Worm (Caenorhabditis elegans): Measurements from ENCODE around the gene F13H10.5.

Gene F13H10.5

DNA sequence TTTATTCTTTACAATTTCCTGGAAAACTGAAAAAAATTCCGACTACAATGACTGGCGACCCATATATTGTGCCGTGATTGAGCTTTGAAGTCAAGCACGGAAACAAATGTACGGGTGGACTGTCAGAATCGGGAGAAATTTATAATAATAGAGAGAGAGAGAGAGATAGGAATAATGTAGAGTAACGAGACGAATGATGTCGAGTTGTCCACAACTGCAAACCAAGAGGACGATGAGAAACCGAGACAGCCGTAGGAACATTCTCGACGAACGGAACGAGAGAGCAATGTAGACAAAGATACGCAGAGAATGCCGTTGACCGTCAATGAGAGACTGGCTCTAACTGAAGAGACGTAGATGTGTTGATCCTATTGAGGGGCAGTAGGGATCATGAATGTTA lies 36.8 kb downstream of the F13H10.5 start (continued):
- TF ChIP-seq nhr-129 (tag; optimal IDR thresholded peaks at IDR 0.05) (peak; percentile 95), gmeb-1 (tag; optimal IDR thresholded peaks at IDR 0.05) (peak; percentile 53), peb-1 (tag; optimal IDR thresholded peaks at IDR 0.05) (peak; percentile 70), snpc-4 (tag; optimal IDR thresholded peaks at IDR 0.05) (peak; percentile 28), zag-1 (tag; optimal IDR thresholded peaks at IDR 0.05) (peak; percentile 94), unc-39 (tag; optimal IDR thresholded peaks at IDR 0.05) (no peak), mdl-1 (tag; optimal IDR thresholded peaks at IDR 0.05) (peak; percentile 13 to 47), lsy-2 (tag; optimal IDR thresholded peaks at IDR 0.05) (peak; percentile 57 to 90), F13H6.1 (tag; optimal IDR thresholded peaks at IDR 0.05) (peak; percentile 92), Y55F3AM.14 (GFP tag; optimal IDR thresholded peaks at IDR 0.05) (peak; percentile 53), unc-62 (GFP tag; optimal IDR thresholded peaks at IDR 0.05) (peak; percentile 2), ZK546.5 (tag; optimal IDR thresholded peaks at IDR 0.05) (no peak), sma-3 (GFP tag; optimal IDR thresholded peaks at IDR 0.05) (peak; percentile 89), crh-2 (tag; optimal IDR thresholded peaks at IDR 0.05) (peak; percentile 95), lin-13 (GFP tag; optimal IDR thresholded peaks at IDR 0.05) (peak; percentile 80)

DNA sequence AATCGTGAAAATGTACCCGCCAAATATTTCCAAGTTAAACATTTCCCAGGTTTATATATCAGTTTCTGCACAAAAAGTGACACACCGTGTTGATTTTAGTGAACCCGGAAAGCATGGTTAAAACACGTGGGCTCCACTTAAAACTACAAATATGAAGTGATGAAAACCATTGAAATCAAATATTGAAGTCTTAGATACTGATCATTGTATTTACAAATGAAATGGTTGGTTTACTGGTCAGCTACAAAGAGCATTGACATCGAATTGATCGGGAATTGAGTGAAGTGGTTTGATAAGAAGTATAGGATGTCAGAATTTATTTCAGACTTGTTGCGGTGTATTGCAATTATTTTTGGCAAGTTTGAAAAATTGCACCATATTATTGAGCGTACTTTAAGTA lies 38.6 kb downstream of the F13H10.5 start, which contains the start of gene hrg-5:
TSS of gene hrg-5 (minus strand) at position 17 of the 400 bp plus-strand sequence.
- TF ChIP-seq lsy-2 (tag; optimal IDR thresholded peaks at IDR 0.05) (no peak), sma-9 (GFP tag; optimal IDR thresholded peaks at IDR 0.05) (peak; percentile 66), sma-9 (tag; optimal IDR thresholded peaks at IDR 0.05) (no peak), crh-2 (tag; optimal IDR thresholded peaks at IDR 0.05) (peak; percentile 19), ztf-11 (tag; optimal IDR thresholded peaks at IDR 0.05) (no peak)

ce11 chrIV:11030117-11030516 lies 39.3 kb downstream of the F13H10.5 start:
- TF ChIP-seq unc-62 (GFP tag; optimal IDR thresholded peaks at IDR 0.05) (no peak), blmp-1 (tag; optimal IDR thresholded peaks at IDR 0.05; ENCODE audit: insufficient read depth) (no peak), nhr-77 (tag; optimal IDR thresholded peaks at IDR 0.05) (no peak), nhr-10 (tag; optimal IDR thresholded peaks at IDR 0.05) (no peak), crh-2 (tag; optimal IDR thresholded peaks at IDR 0.05) (no peak)

ce11 chrIV:11030893-11031292 lies 40.1 kb downstream of the F13H10.5 start, which contains the start of gene hrg-4:
hrg-4 (minus strand) TSS chrIV:11030993.
- TF ChIP-seq sem-4 (tag; optimal IDR thresholded peaks at IDR 0.05) (no peak), egl-27 (tag; optimal IDR thresholded peaks at IDR 0.05) (no peak), ztf-4 (tag; optimal IDR thresholded peaks at IDR 0.05) (no peak), nhr-237 (tag; optimal IDR thresholded peaks at IDR 0.05) (no peak), Y55F3AM.14 (GFP tag; optimal IDR thresholded peaks at IDR 0.05) (no peak), aly-2 (tag; optimal IDR thresholded peaks at IDR 0.05) (no peak), nhr-12 (tag; optimal IDR thresholded peaks at IDR 0.05) (no peak), sma-3 (GFP tag; optimal IDR thresholded peaks at IDR 0.05) (no peak), unc-62 (GFP tag; optimal IDR thresholded peaks at IDR 0.05) (no peak), R02D3.7 (tag; optimal IDR thresholded peaks at IDR 0.05) (no peak), elt-1 (tag; optimal IDR thresholded peaks at IDR 0.05) (no peak), crh-2 (tag; optimal IDR thresholded peaks at IDR 0.05) (no peak), F13H6.1 (tag; optimal IDR thresholded peaks at IDR 0.05) (no peak), nhr-129 (tag; optimal IDR thresholded peaks at IDR 0.05) (no peak)

- TF ChIP-seq nhr-129 (tag; optimal IDR thresholded peaks at IDR 0.05) = peak; percentile 57
- no peak for TF ChIP-seq nhr-12 (tag; optimal IDR thresholded peaks at IDR 0.05)
- TF ChIP-seq crh-2 (tag; optimal IDR thresholded peaks at IDR 0.05) = peak; percentile 50
- TF ChIP-seq mbf-1 (tag; optimal IDR thresholded peaks at IDR 0.05) = no peak
- TF ChIP-seq gmeb-1 (tag; optimal IDR thresholded peaks at IDR 0.05) = peak; percentile 20
- peak; percentile 83 for TF ChIP-seq fos-1 (tag; optimal IDR thresholded peaks at IDR 0.05)
These were observed 40.8 kb downstream of the F13H10.5 start for ce11 chrIV:11031640-11032039.

DNA sequence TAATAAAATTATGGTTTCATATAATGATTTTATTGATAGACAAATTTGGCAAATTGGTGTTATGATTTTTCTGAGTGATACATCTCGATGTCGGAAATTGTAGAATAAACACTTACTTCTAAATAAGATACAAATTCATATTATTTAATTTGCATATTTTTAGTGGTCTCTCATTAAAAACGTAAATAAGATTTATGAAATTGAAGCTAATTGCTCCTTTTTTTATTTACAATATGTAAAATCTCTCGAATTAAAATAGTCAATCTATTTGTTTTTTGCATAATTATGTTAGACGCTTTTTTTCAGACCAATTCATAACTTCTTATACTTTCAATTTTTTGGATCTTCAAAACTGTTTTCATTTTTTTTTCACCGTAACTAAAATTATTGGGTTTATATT lies 41.5 kb downstream of the F13H10.5 start, which contains the start of gene hrg-6:
TSS of gene hrg-6 (plus strand) at position 301 of the 400 bp plus-strand sequence.
- TF ChIP-seq zag-1 (tag; optimal IDR thresholded peaks at IDR 0.05) (no peak), ztf-11 (tag; optimal IDR thresholded peaks at IDR 0.05) (no peak), lin-11 (tag; optimal IDR thresholded peaks at IDR 0.05) (no peak), gmeb-1 (tag; optimal IDR thresholded peaks at IDR 0.05) (no peak), nhr-21 (tag; optimal IDR thresholded peaks at IDR 0.05) (no peak), elt-3 (tag; optimal IDR thresholded peaks at IDR 0.05) (no peak), F13H6.1 (tag; optimal IDR thresholded peaks at IDR 0.05) (no peak), lsy-2 (tag; optimal IDR thresholded peaks at IDR 0.05) (no peak), ceh-82 (tag; optimal IDR thresholded peaks at IDR 0.05) (no peak), nhr-11 (tag; optimal IDR thresholded peaks at IDR 0.05) (no peak), unc-39 (tag; optimal IDR thresholded peaks at IDR 0.05) (no peak), peb-1 (tag; optimal IDR thresholded peaks at IDR 0.05) (no peak), nhr-25 (tag; optimal IDR thresholded peaks at IDR 0.05) (no peak), Y55F3AM.14 (GFP tag; optimal IDR thresholded peaks at IDR 0.05) (no peak), nhr-77 (tag; optimal IDR thresholded peaks at IDR 0.05) (no peak), lin-13 (GFP tag; optimal IDR thresholded peaks at IDR 0.05) (no peak)

Data from whole organism, L2 larva.